Fruit fly (Drosophila melanogaster): ENCODE measurements around the gene Spt7.

The Spt7 gene

DNA sequence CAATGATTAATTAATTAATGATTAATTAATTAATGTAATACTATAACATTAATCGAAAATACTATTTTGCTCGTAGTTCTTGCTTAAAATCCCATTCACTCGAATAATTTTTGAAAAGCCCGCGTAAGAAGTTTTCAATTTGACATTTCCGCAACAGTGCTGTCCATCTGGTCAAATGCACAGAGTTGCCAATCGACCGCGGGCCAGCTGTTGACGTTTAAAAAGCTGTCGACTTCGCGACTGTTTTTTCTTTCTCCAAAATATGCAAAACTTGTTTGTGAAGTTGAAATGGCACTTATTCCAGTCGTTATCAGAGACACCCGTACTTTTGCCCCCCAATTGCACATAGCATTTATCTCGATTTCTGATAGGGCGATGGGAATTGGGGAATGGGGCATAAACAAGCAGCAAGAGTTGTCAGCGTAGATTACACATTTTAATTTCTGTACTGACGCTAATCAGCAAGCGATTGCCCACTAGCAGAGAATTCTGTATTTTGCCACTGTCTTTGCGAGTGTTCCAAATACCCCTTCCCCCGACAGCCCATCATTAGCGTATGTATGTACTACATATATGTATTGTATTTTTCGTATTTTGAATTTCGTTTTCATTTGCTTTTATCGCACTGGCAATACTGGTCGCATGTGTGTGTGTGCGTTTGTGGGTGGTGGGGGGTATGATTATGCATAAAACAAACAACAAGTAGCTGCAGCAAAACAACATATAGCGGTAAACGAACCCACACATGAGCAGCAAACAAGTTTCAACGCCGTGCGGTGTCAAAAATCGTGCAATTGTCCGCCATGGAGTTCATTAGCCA lies 6.4 kb downstream of the Spt7 start, which contains the start of gene Srx (continued):
- TF ChIP-seq CG3032 (tag; optimal IDR thresholded peaks at IDR 0.05) (peak; percentile 19), Eip93F (GFP tag; optimal IDR thresholded peaks at IDR 0.05) (peak; percentile 54), svp (GFP tag) (no peak), Sox14 (GFP tag; optimal IDR thresholded peaks at IDR 0.05) (peak; percentile 23), fkh (GFP tag; optimal IDR thresholded peaks at IDR 0.05) (peak; percentile 17), CG10631 (GFP tag; optimal IDR thresholded peaks at IDR 0.05) (no peak), dac (GFP tag; optimal IDR thresholded peaks at IDR 0.05) (peak; percentile 7), cyc (GFP tag; optimal IDR thresholded peaks at IDR 0.05) (no peak), Smox (GFP tag; optimal IDR thresholded peaks at IDR 0.05) (no peak), CG31627 (GFP tag; optimal IDR thresholded peaks at IDR 0.05) (peak; percentile 28), ss (GFP tag; optimal IDR thresholded peaks at IDR 0.05) (peak in 1 of 2 experiments; percentile 52), CG15336 (GFP tag; IDR thresholded peaks at IDR 0.05) (peak; percentile 50), net (GFP tag; optimal IDR thresholded peaks at IDR 0.05) (peak; percentile 28), Hr39 (GFP tag; optimal IDR thresholded peaks at IDR 0.05) (peak; percentile 35), acj6 (GFP tag; optimal IDR thresholded peaks at IDR 0.05) (peak; percentile 15), Eip78C (GFP tag) (peak; percentile 65)

dm6 chrX:17857809-17858208 lies 7.5 kb downstream of the Spt7 start:
- TF ChIP-seq fd59A (GFP tag; optimal IDR thresholded peaks at IDR 0.05) (no peak), dsx (GFP tag; optimal IDR thresholded peaks at IDR 0.05; ENCODE audit: poor library complexity, severe bottlenecking) (peak; percentile 22), svp (GFP tag) (peak; percentile 40), fkh (GFP tag; optimal IDR thresholded peaks at IDR 0.05) (no peak), CG6808 (GFP tag; optimal IDR thresholded peaks at IDR 0.05) (no peak), Eip78C (GFP tag) (peak; percentile 56)

DNA sequence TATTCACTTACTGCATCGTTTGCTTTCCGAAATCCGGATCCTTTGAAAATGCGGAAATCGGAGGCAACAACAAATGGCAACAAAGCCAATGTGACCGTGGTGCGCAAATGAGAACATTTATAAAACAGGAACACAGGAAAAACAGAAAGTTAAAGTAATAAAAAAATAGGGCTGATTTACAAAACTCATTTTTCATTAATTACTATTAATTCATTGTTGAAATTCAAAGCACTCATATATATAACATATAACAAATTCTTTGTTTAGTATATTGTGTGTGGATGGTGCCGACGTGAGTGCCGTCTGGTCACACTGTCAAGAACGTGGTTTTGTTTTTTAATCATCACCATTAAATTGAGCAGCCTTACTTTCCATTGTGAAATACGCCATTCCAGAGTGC lies 10.5 kb downstream of the Spt7 start, which contains the start of the genes Arp8 and CG6769:
TSS of gene Arp8 (minus strand) at position 90 of the 400 bp plus-strand sequence.
TSS of gene CG6769 (plus strand) at position 292 of the 400 bp plus-strand sequence.
- TF ChIP-seq ss (GFP tag; optimal IDR thresholded peaks at IDR 0.05) (no peak), Eip75B (GFP tag; optimal IDR thresholded peaks at IDR 0.05) (peak; percentile 3), Sox14 (GFP tag; optimal IDR thresholded peaks at IDR 0.05) (peak; percentile 56), CG3032 (tag; optimal IDR thresholded peaks at IDR 0.05) (peak; percentile 32), topi (GFP tag; optimal IDR thresholded peaks at IDR 0.05) (peak; percentile 22), Hr4 (GFP tag; optimal IDR thresholded peaks at IDR 0.05) (peak; percentile 8), Smox (GFP tag; optimal IDR thresholded peaks at IDR 0.05) (peak; percentile 32), achi (GFP tag; optimal IDR thresholded peaks at IDR 0.05) (peak; percentile 6), Eip78C (GFP tag) (peak; percentile 76), Blimp-1 (GFP tag; optimal IDR thresholded peaks at IDR 0.05) (peak; percentile 34), esn (GFP tag; optimal IDR thresholded peaks at IDR 0.05) (peak; percentile 53), Hr39 (GFP tag; optimal IDR thresholded peaks at IDR 0.05) (peak; percentile 18), CG16779 (tag; optimal IDR thresholded peaks at IDR 0.05) (no peak), Met (GFP tag; optimal IDR thresholded peaks at IDR 0.05) (peak; percentile 39), CG10669 (GFP tag; optimal IDR thresholded peaks at IDR 0.05) (no peak), svp (GFP tag) (peak; percentile 46), Hr38 (GFP tag; optimal IDR thresholded peaks at IDR 0.05) (no peak), CG8119 (GFP tag; IDR thresholded peaks at IDR 0.05) (no peak), CG1621 (tag; optimal IDR thresholded peaks at IDR 0.05) (peak; percentile 35), CG7368 (GFP tag; optimal IDR thresholded peaks at IDR 0.05) (no peak)

- TF ChIP-seq Eip78C (GFP tag) (peak; percentile 27), CG34406 (GFP tag; optimal IDR thresholded peaks at IDR 0.05) (no peak), esn (GFP tag; optimal IDR thresholded peaks at IDR 0.05) (peak; percentile 32), CG8119 (GFP tag; IDR thresholded peaks at IDR 0.05) (no peak), achi (GFP tag; optimal IDR thresholded peaks at IDR 0.05) (no peak), CG11294 (GFP tag; IDR thresholded peaks at IDR 0.05) (no peak), Sox102F (GFP tag; optimal IDR thresholded peaks at IDR 0.05) (peak; percentile 18), Ets96B (tag; optimal IDR thresholded peaks at IDR 0.05) (no peak)
These were observed 14.8 kb downstream of the Spt7 start for dm6 chrX:17865103-17865502.
